Fruit fly (Drosophila melanogaster): ENCODE data around the gene Lsp1gamma.

The Lsp1gamma gene

DNA sequence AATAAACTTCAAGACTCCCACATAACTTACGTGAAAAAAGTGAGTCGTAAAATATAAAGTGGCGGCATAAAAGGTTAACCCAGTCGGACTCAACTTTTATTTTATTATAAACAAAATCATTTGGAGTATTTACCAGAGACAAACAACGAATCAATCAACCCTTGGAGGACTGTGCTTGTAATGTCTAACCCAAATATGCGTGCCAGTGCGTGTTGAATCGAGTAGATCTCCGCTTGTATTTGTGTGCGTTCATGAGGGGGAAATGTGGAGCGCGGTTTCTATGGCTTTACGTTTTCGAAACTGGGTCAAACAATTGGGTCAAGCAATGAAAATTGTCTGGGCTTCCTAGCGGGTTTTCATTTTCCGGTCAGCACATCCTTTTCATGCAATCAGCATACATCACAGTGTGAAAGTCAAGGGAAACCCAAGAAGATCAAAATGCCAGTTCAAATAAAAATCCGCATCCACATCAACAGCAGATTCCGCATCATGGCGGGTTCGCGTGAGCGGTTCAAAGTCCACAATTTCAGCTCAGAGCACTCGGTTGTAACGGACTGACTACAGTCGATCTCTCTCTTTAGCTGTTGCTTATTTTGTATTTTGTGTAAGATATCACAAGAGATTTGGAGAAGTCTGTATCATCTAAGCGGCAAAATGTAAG lies 24.7 kb upstream of the Lsp1gamma start (continued):
- no peak for TF ChIP-seq Atf3 (GFP tag; optimal IDR thresholded peaks at IDR 0.05)
- no peak for TF ChIP-seq fd64A (GFP tag; optimal IDR thresholded peaks at IDR 0.05)
- no peak for TF ChIP-seq Dll (GFP tag; IDR thresholded peaks at IDR 0.05; ENCODE audit: partially characterized antibody)
- TF ChIP-seq ac (GFP tag; optimal IDR thresholded peaks at IDR 0.05): no peak
- TF ChIP-seq slou (GFP tag; optimal IDR thresholded peaks at IDR 0.05): no peak
- no peak for TF ChIP-seq sisA (GFP tag; IDR thresholded peaks at IDR 0.05)
- TF ChIP-seq CG9876 (GFP tag; optimal IDR thresholded peaks at IDR 0.05): no peak
- TF ChIP-seq Med (GFP tag): peak; percentile 57
- TF ChIP-seq CG11723 (GFP tag; optimal IDR thresholded peaks at IDR 0.05): no peak
- TF ChIP-seq CG1233 (GFP tag; optimal IDR thresholded peaks at IDR 0.05): peak; percentile 35
- peak; percentile 21 for TF ChIP-seq CG18476 (GFP tag; optimal IDR thresholded peaks at IDR 0.05)
- peak; percentile 54 for TF ChIP-seq nau (GFP tag; optimal IDR thresholded peaks at IDR 0.05)
- TF ChIP-seq wdn (GFP tag; IDR thresholded peaks at IDR 0.05): no peak
- peak in 1 of 2 experiments; percentile 30 for TF ChIP-seq Eip74EF (GFP tag; optimal IDR thresholded peaks at IDR 0.05)
- TF ChIP-seq prd (optimal IDR thresholded peaks at IDR 0.05): no peak
- TF ChIP-seq prd (GFP tag; IDR thresholded peaks at IDR 0.05): no peak
- no peak for TF ChIP-seq zf30C (GFP tag; optimal IDR thresholded peaks at IDR 0.05)
- no peak for TF ChIP-seq CG7271 (tag; optimal IDR thresholded peaks at IDR 0.05)
- TF ChIP-seq zfh1 (GFP tag; IDR thresholded peaks at IDR 0.05): no peak
- no peak for TF ChIP-seq Dip3 (GFP tag; optimal IDR thresholded peaks at IDR 0.05)

DNA sequence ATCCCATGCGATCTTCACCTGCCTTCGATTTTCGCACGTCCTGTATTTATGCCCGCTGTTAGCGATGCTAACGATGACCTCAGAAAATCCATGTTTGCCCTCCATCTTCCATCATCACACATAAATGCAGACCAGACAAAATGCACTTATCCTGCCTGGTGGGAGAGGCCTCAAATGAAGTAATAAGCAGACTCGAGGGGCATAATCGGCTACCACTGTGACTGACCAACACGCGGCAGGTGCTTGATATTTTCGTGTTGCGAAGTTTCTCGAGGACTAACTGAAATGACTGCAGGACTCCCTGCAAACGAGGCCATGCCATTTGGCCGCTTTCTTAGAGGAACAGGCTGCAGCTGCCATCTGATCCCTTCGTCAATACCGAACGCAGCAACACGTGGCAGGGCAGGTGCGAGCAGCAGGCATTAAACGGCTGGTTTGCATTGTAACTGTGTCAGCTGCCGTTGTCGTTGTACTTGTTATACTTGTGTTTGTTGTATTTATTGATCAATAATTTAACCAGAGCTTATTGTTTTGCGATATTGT lies 18.5 kb upstream of the Lsp1gamma start:
- peak; percentile 91 for TF ChIP-seq zen (tag; optimal IDR thresholded peaks at IDR 0.05)
- peak in 1 of 2 experiments; percentile 72 for TF ChIP-seq tll (GFP tag; optimal IDR thresholded peaks at IDR 0.05)
- peak; percentile 85 for TF ChIP-seq ac (GFP tag; optimal IDR thresholded peaks at IDR 0.05)
- TF ChIP-seq CG4404 (GFP tag; IDR thresholded peaks at IDR 0.05): no peak
- TF ChIP-seq CG8478 (optimal IDR thresholded peaks at IDR 0.05): no peak

DNA sequence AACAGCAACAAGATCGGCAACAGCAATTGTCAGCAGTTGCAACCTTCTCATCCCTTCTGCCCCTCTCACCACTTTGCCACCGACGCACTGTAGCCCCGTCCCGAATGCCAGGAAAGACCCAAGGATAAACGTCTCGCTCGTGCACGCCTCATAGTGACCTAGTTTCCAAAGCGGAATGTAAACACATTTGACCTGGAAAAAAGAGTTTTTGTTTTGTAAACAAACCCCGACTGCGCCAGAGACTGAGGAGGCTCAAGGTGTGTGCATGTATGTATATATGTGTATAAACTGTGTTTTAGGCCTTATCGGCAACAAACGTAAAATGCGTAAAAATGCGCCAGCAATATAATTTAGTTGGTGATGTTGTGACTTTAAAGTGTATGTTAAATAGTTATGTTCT lies 16.5 kb upstream of the Lsp1gamma start:
- TF ChIP-seq CG15479 (GFP tag; optimal IDR thresholded peaks at IDR 0.05): peak; percentile 10
- TF ChIP-seq ewg (GFP tag; optimal IDR thresholded peaks at IDR 0.05): no peak
- no peak for TF ChIP-seq CG33213 (GFP tag; optimal IDR thresholded peaks at IDR 0.05)
- peak in 1 of 2 experiments; percentile 81 for TF ChIP-seq tll (GFP tag; optimal IDR thresholded peaks at IDR 0.05)
- TF ChIP-seq Hr39 (optimal IDR thresholded peaks at IDR 0.05): no peak
- TF ChIP-seq CG2199 (GFP tag; IDR thresholded peaks at IDR 0.05): peak; percentile 69; the same call in 1 of the 3 replicates
- no peak for TF ChIP-seq CG1602 (GFP tag; optimal IDR thresholded peaks at IDR 0.05)
- no peak for TF ChIP-seq lov (optimal IDR thresholded peaks at IDR 0.05)
- TF ChIP-seq lov (GFP tag; IDR thresholded peaks at IDR 0.05): no peak
- TF ChIP-seq CG10959 (GFP tag; IDR thresholded peaks at IDR 0.05): no peak
- TF ChIP-seq CG11696 (GFP tag; IDR thresholded peaks at IDR 0.05): no peak
- no peak for TF ChIP-seq Myb (GFP tag; optimal IDR thresholded peaks at IDR 0.05)
- TF ChIP-seq B-H2 (GFP tag; optimal IDR thresholded peaks at IDR 0.05): no peak
- TF ChIP-seq exex (tag; optimal IDR thresholded peaks at IDR 0.05): no peak

Data from whole organism, embryonic.